Fruit fly (Drosophila melanogaster): ENCODE measurements around the gene Pfdn2.

The Pfdn2 gene

DNA sequence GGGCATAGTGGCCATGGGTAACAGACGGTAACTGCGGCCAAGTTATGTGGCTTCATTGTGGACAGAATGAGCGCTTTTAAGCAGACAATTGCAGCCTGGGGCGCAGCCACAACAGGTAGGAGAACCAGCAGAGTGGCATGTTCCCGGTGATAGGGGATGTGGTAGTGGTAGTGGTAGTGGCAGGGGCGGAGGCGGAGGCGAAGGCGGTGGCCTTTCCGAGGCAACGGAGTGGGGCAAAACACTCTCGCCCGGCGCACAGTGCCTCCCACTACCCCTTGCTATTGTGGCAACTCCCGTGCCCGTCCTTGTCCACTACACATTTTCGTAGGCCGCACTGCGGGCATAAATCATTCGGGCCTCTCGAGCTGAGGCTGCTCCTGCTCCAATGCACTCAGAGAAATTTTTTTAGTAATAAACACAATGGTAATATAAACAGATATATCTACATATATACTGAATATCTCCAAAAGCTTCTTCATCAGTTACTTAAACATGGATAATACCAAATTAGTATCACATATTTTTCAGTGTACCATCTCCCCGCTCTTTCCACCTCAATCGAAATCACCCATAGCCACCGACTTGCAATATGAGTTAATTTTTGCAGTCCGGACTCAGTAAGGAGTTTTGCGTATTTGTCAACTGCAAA, 40.7 kb downstream of the Pfdn2 start:
- 0 out of 2 replicates have a peak, but pooled peaks have one; percentile 31 for TF ChIP-seq rn (GFP tag; IDR thresholded peaks at IDR 0.05)
- TF ChIP-seq CG14655 (GFP tag; optimal IDR thresholded peaks at IDR 0.05) = peak; percentile 77
- TF ChIP-seq gl (tag; optimal IDR thresholded peaks at IDR 0.05) = peak; percentile 65
- TF ChIP-seq CG17806 (tag; optimal IDR thresholded peaks at IDR 0.05) = peak; percentile 85
- TF ChIP-seq EcR (GFP tag; optimal IDR thresholded peaks at IDR 0.05) = peak; percentile 25
- TF ChIP-seq CG8301 (tag; optimal IDR thresholded peaks at IDR 0.05) = peak; percentile 70
- peak; percentile 79 for TF ChIP-seq CG15710 (tag; optimal IDR thresholded peaks at IDR 0.05)
- peak; percentile 74 for TF ChIP-seq fd96Ca (GFP tag; IDR thresholded peaks at IDR 0.05)
- peak; percentile 83 for TF ChIP-seq CG8159 (tag; optimal IDR thresholded peaks at IDR 0.05)
- peak; percentile 56 for TF ChIP-seq D1 (tag; optimal IDR thresholded peaks at IDR 0.05)
- peak; percentile 80 for TF ChIP-seq CG9948 (tag; optimal IDR thresholded peaks at IDR 0.05)
- peak; percentile 72 for TF ChIP-seq CG13204 (GFP tag; optimal IDR thresholded peaks at IDR 0.05)
- TF ChIP-seq CG12605 (GFP tag; IDR thresholded peaks at IDR 0.05) = peak; percentile 73
- TF ChIP-seq Ets98B (GFP tag; IDR thresholded peaks at IDR 0.05) = peak; percentile 76
- peak; percentile 78 for TF ChIP-seq CG4496 (GFP tag; IDR thresholded peaks at IDR 0.05)
- TF ChIP-seq CG34367 (tag; optimal IDR thresholded peaks at IDR 0.05) = peak; percentile 74
- TF ChIP-seq Pif1A (GFP tag; optimal IDR thresholded peaks at IDR 0.05) = peak; percentile 77
- no peak for TF ChIP-seq CG10348 (GFP tag; IDR thresholded peaks at IDR 0.05)
- peak; percentile 62 for TF ChIP-seq Snoo (tag; optimal IDR thresholded peaks at IDR 0.05)
- peak; percentile 66 for TF ChIP-seq Pif1B (GFP tag; optimal IDR thresholded peaks at IDR 0.05)
- TF ChIP-seq CG32121 (GFP tag; IDR thresholded peaks at IDR 0.05) = peak; percentile 66

DNA sequence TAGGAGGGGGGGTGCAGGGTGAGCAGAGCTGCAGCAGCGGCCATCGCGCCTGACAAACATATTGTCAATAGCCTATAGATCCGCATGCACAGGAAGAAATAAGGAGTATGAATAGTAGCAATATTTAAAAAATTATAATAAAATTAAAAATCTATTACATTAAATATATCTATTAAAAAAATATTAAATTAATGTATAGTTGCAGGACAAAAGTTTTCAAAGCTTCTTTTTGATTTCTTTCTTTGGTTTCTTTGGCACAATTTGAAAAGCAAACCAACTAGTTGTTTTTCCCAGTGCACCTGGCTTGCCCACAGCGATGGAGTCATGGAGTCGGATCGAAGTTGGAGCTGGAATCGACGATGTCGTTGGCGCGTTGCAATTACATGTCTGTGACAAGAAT, 42.4 kb downstream of the Pfdn2 start:
- 0 out of 3 replicates have a peak, but pooled peaks have one; percentile 38 for TF ChIP-seq CG4496 (GFP tag; IDR thresholded peaks at IDR 0.05)
- no peak; the same call in 1 of the 2 replicates for TF ChIP-seq CG12605 (GFP tag; IDR thresholded peaks at IDR 0.05)
- TF ChIP-seq CG14655 (GFP tag; optimal IDR thresholded peaks at IDR 0.05) = peak; percentile 60
- no peak for TF ChIP-seq gl (tag; optimal IDR thresholded peaks at IDR 0.05)
- TF ChIP-seq fd96Ca (GFP tag; IDR thresholded peaks at IDR 0.05) = 0 out of 3 replicates have a peak, but pooled peaks have one; percentile 40
- no peak for TF ChIP-seq Pif1A (GFP tag; optimal IDR thresholded peaks at IDR 0.05)
- TF ChIP-seq rn (GFP tag; IDR thresholded peaks at IDR 0.05) = no peak
- peak; percentile 9 for TF ChIP-seq CG13204 (GFP tag; optimal IDR thresholded peaks at IDR 0.05)
- peak; percentile 22 for TF ChIP-seq Pif1B (GFP tag; optimal IDR thresholded peaks at IDR 0.05)
- peak; percentile 47 for TF ChIP-seq CG8301 (tag; optimal IDR thresholded peaks at IDR 0.05)
- peak; percentile 47 for TF ChIP-seq CG17806 (tag; optimal IDR thresholded peaks at IDR 0.05)
- no peak for TF ChIP-seq CG10348 (GFP tag; IDR thresholded peaks at IDR 0.05)
- peak; percentile 60 for TF ChIP-seq CG8159 (tag; optimal IDR thresholded peaks at IDR 0.05)
- peak; percentile 50 for TF ChIP-seq CG9948 (tag; optimal IDR thresholded peaks at IDR 0.05)
- peak; percentile 53 for TF ChIP-seq CG15710 (tag; optimal IDR thresholded peaks at IDR 0.05)
- TF ChIP-seq D1 (tag; optimal IDR thresholded peaks at IDR 0.05) = no peak
- TF ChIP-seq EcR (GFP tag; optimal IDR thresholded peaks at IDR 0.05) = no peak
- peak; percentile 6 for TF ChIP-seq Snoo (tag; optimal IDR thresholded peaks at IDR 0.05)
- TF ChIP-seq CG32121 (GFP tag; IDR thresholded peaks at IDR 0.05) = peak; percentile 54; the same call in 1 of the 2 replicates
- TF ChIP-seq CG34367 (tag; optimal IDR thresholded peaks at IDR 0.05) = peak; percentile 39
- TF ChIP-seq Ets98B (GFP tag; IDR thresholded peaks at IDR 0.05) = peak; percentile 59; the same call in 1 of the 2 replicates

DNA sequence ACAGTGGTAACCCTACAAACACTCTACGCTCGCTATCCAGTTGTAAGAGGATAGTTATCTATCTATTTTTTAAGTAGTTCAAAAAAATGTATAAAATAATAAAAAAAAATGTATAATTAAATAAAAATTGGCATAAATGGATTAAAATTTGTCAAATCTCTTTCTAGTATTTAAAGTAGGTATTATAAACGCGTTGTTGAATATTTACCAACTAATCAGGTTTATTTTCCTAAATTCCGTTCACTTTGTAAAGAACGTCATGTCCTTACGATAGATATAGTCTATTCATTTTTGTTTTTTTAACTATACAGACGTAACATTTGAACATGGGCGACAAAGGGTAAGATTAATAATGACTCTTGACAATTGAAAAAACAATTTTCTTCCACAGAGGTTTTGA, 46.9 kb downstream of the Pfdn2 start, which contains the start of gene CG32081:
Gene CG32081, plus strand, starts transcription at position 301 of the 400 bp plus-strand sequence.
- no peak for TF ChIP-seq CG17806 (tag; optimal IDR thresholded peaks at IDR 0.05)
- no peak for TF ChIP-seq CG8301 (tag; optimal IDR thresholded peaks at IDR 0.05)
- no peak for TF ChIP-seq EcR (GFP tag; optimal IDR thresholded peaks at IDR 0.05)
- no peak for TF ChIP-seq CG4496 (GFP tag; IDR thresholded peaks at IDR 0.05)
- no peak for TF ChIP-seq CG15710 (tag; optimal IDR thresholded peaks at IDR 0.05)
- no peak for TF ChIP-seq CG8159 (tag; optimal IDR thresholded peaks at IDR 0.05)
- no peak for TF ChIP-seq CG32121 (GFP tag; IDR thresholded peaks at IDR 0.05)
- TF ChIP-seq CG13204 (GFP tag; optimal IDR thresholded peaks at IDR 0.05) = no peak
- no peak for TF ChIP-seq CG14655 (GFP tag; optimal IDR thresholded peaks at IDR 0.05)
- TF ChIP-seq CG10348 (GFP tag; IDR thresholded peaks at IDR 0.05) = no peak
- TF ChIP-seq D1 (tag; optimal IDR thresholded peaks at IDR 0.05) = no peak

dm6 chr3L:11025261-11025660, 48.9 kb downstream of the Pfdn2 start, which contains the start of gene CG32079:
CG32079 (plus strand) TSS chr3L:11025561.
- TF ChIP-seq Pif1B (GFP tag; optimal IDR thresholded peaks at IDR 0.05) (no peak), fd96Ca (GFP tag; IDR thresholded peaks at IDR 0.05) (no peak), CG10348 (GFP tag; IDR thresholded peaks at IDR 0.05) (no peak), CG8301 (tag; optimal IDR thresholded peaks at IDR 0.05) (no peak), Snoo (tag; optimal IDR thresholded peaks at IDR 0.05) (no peak), CG9948 (tag; optimal IDR thresholded peaks at IDR 0.05) (no peak), EcR (GFP tag; optimal IDR thresholded peaks at IDR 0.05) (no peak), CG8159 (tag; optimal IDR thresholded peaks at IDR 0.05) (no peak), CG12605 (GFP tag; IDR thresholded peaks at IDR 0.05) (no peak), CG15710 (tag; optimal IDR thresholded peaks at IDR 0.05) (no peak), CG13204 (GFP tag; optimal IDR thresholded peaks at IDR 0.05) (no peak), CG14655 (GFP tag; optimal IDR thresholded peaks at IDR 0.05) (no peak), CG17806 (tag; optimal IDR thresholded peaks at IDR 0.05) (no peak), D1 (tag; optimal IDR thresholded peaks at IDR 0.05) (no peak), CG32121 (GFP tag; IDR thresholded peaks at IDR 0.05) (no peak), Pif1A (GFP tag; optimal IDR thresholded peaks at IDR 0.05) (no peak), rn (GFP tag; IDR thresholded peaks at IDR 0.05) (no peak), gl (tag; optimal IDR thresholded peaks at IDR 0.05) (no peak), CG4496 (GFP tag; IDR thresholded peaks at IDR 0.05) (no peak), Ets98B (GFP tag; IDR thresholded peaks at IDR 0.05) (no peak)
